Fruit fly (Drosophila melanogaster): Measurements from ENCODE around the gene CG5421.

Gene CG5421

dm6 chr2L:12457201-12457600 is 9.3 kb upstream of the CG5421 start (continued):
- TF ChIP-seq D19B (GFP tag; optimal IDR thresholded peaks at IDR 0.05) = no peak
- TF ChIP-seq CG6791 (GFP tag; IDR thresholded peaks at IDR 0.05; ENCODE audit: partially characterized antibody) = no peak
- no peak for TF ChIP-seq grn (GFP tag; optimal IDR thresholded peaks at IDR 0.05)
- TF ChIP-seq Hsf (GFP tag; optimal IDR thresholded peaks at IDR 0.05) = no peak
- no peak for TF ChIP-seq wdn (GFP tag; IDR thresholded peaks at IDR 0.05)
- no peak for TF ChIP-seq NfI (GFP tag; optimal IDR thresholded peaks at IDR 0.05)
- TF ChIP-seq esg (GFP tag; conservative IDR thresholded peaks at IDR 0.05) = no peak
- no peak for TF ChIP-seq GATAe (GFP tag; conservative IDR thresholded peaks at IDR 0.05)
- no peak for TF ChIP-seq Dek (tag; optimal IDR thresholded peaks at IDR 0.05)
- no peak for TF ChIP-seq en (GFP tag; optimal IDR thresholded peaks at IDR 0.05)
- TF ChIP-seq Xbp1 (GFP tag; optimal IDR thresholded peaks at IDR 0.05) = no peak
- TF ChIP-seq rib (GFP tag; IDR thresholded peaks at IDR 0.05) = no peak
- TF ChIP-seq HLH4C (GFP tag; IDR thresholded peaks at IDR 0.05; ENCODE audit: partially characterized antibody) = no peak
- no peak for TF ChIP-seq Ets97D (GFP tag; optimal IDR thresholded peaks at IDR 0.05)
- TF ChIP-seq jing (GFP tag; optimal IDR thresholded peaks at IDR 0.05) = no peak
- TF ChIP-seq Nf-YC (tag; optimal IDR thresholded peaks at IDR 0.05) = peak; percentile 28
- no peak for TF ChIP-seq CG1024 (GFP tag; IDR thresholded peaks at IDR 0.05)
- TF ChIP-seq CoRest (tag; optimal IDR thresholded peaks at IDR 0.05) = no peak
- TF ChIP-seq CG6683 (GFP tag; optimal IDR thresholded peaks at IDR 0.05) = no peak
- no peak for TF ChIP-seq aop (GFP tag; IDR thresholded peaks at IDR 0.05)
- TF ChIP-seq Hey (tag; optimal IDR thresholded peaks at IDR 0.05) = no peak
- no peak for TF ChIP-seq h (optimal IDR thresholded peaks at IDR 0.05)
- TF ChIP-seq CG2202 (tag; optimal IDR thresholded peaks at IDR 0.05) = peak; percentile 18
- no peak for TF ChIP-seq ERR (GFP tag; optimal IDR thresholded peaks at IDR 0.05)
- TF ChIP-seq nmo (GFP tag; optimal IDR thresholded peaks at IDR 0.05) = no peak
- no peak for TF ChIP-seq CG10431 (GFP tag; optimal IDR thresholded peaks at IDR 0.05)
- no peak for TF ChIP-seq CG30403 (GFP tag; optimal IDR thresholded peaks at IDR 0.05)
- TF ChIP-seq peb (GFP tag; IDR thresholded peaks at IDR 0.05) = no peak
- TF ChIP-seq CG18476 (GFP tag; optimal IDR thresholded peaks at IDR 0.05) = no peak
- TF ChIP-seq az2 (GFP tag; optimal IDR thresholded peaks at IDR 0.05) = no peak
- TF ChIP-seq kay (GFP tag; optimal IDR thresholded peaks at IDR 0.05) = no peak
- no peak for TF ChIP-seq ham (GFP tag; IDR thresholded peaks at IDR 0.05)
- no peak for TF ChIP-seq BEAF-32 (GFP tag; optimal IDR thresholded peaks at IDR 0.05)
- TF ChIP-seq hkb (optimal IDR thresholded peaks at IDR 0.05) = no peak
- TF ChIP-seq hkb (GFP tag; IDR thresholded peaks at IDR 0.05) = no peak; the same call in 1 of the 2 replicates
- TF ChIP-seq toy (GFP tag; IDR thresholded peaks at IDR 0.05) = no peak
- TF ChIP-seq CG7745 (tag; optimal IDR thresholded peaks at IDR 0.05) = no peak
- no peak for TF ChIP-seq cwo (GFP tag; optimal IDR thresholded peaks at IDR 0.05)
- TF ChIP-seq ato (GFP tag; IDR thresholded peaks at IDR 0.05; ENCODE audit: partially characterized antibody) = no peak
- TF ChIP-seq CG10462 (GFP tag; optimal IDR thresholded peaks at IDR 0.05) = no peak
- no peak for TF ChIP-seq Sry-δ (GFP tag; optimal IDR thresholded peaks at IDR 0.05)
- no peak for TF ChIP-seq her (GFP tag; optimal IDR thresholded peaks at IDR 0.05)
- TF ChIP-seq CG8359 (GFP tag; optimal IDR thresholded peaks at IDR 0.05; ENCODE audit: borderline replicate concordance) = no peak
- 0 out of 2 replicates have a peak, but pooled peaks have one; percentile 12 for TF ChIP-seq Scr (GFP tag; IDR thresholded peaks at IDR 0.05; ENCODE audit: partially characterized antibody)
- peak; percentile 18 for TF ChIP-seq CG15696 (tag; optimal IDR thresholded peaks at IDR 0.05)
- no peak for TF ChIP-seq CG3065 (GFP tag; optimal IDR thresholded peaks at IDR 0.05)
- TF ChIP-seq Gsc (GFP tag; IDR thresholded peaks at IDR 0.05) = no peak
- no peak for TF ChIP-seq Dad (GFP tag; optimal IDR thresholded peaks at IDR 0.05)
- TF ChIP-seq CG34376 (GFP tag; optimal IDR thresholded peaks at IDR 0.05) = peak; percentile 22
- TF ChIP-seq gsb-n (tag; optimal IDR thresholded peaks at IDR 0.05) = no peak
- TF ChIP-seq tin (GFP tag; optimal IDR thresholded peaks at IDR 0.05) = no peak
- TF ChIP-seq Side (GFP tag; optimal IDR thresholded peaks at IDR 0.05) = no peak

Data from whole organism, embryonic.